Fruit fly (Drosophila melanogaster) whole organism, prepupa: ENCODE results near the gene Esp.

Experiments
- CG32006 ChIP-seq: fragments of 200-800 bp; sonication (Bioruptor generic); optimal IDR thresholded peaks from 3 replicates; lab custom pipeline; 2017; ENCODE audit warnings: missing biosample characterization, mild to moderate bottlenecking, missing genetic modification characterization
- CG8119 ChIP-seq: fragments of 200-800 bp; sonication (Bioruptor generic); IDR thresholded peaks from 3 replicates; pipeline ENCODE4 v1.3.6; 2022; ENCODE audit warnings: missing biosample characterization, missing genetic modification characterization
- CG9139 ChIP-seq: fragments of 200-800 bp; sonication (Bioruptor generic); optimal IDR thresholded peaks from 3 replicates; lab custom pipeline; 2017; ENCODE audit warnings: missing biosample characterization, mild to moderate bottlenecking, missing genetic modification characterization
- Eip93F ChIP-seq: fragments of 200-800 bp; sonication (Bioruptor generic); optimal IDR thresholded peaks from 2 replicates; lab custom pipeline; 2016; ENCODE audit warnings: missing biosample characterization, mild to moderate bottlenecking, missing genetic modification characterization
- Gug ChIP-seq: fragments of 200-800 bp; sonication (Bioruptor generic); IDR thresholded peaks from 2 replicates; pipeline ENCODE4 v1.3.6; 2022; ENCODE audit warnings: missing biosample characterization, missing genetic modification characterization
- Hr38 ChIP-seq: sonication (Bioruptor generic); optimal IDR thresholded peaks from 2 replicates; lab custom pipeline; 2016; ENCODE audit warnings: missing biosample characterization, missing genetic modification characterization
- Hr4 ChIP-seq: fragments of 200-800 bp; sonication (Bioruptor generic); optimal IDR thresholded peaks from 3 replicates; lab custom pipeline; 2016; ENCODE audit warnings: missing biosample characterization, missing genetic modification characterization
- svp ChIP-seq: fragments of 200-800 bp; sonication (Bioruptor generic); peaks from one replicate; lab custom pipeline; 2016; ENCODE audit warnings: missing biosample characterization, missing genetic modification characterization

dm6 chr3R:24856143-24856542 is 14.4 kb downstream of the Esp start, which contains the start of gene HDAC11:
- TF ChIP-seq svp (GFP tag; lab: Kevin White, UChicago), result no peak
- TF ChIP-seq Hr38 (GFP tag; lab: Kevin White, UChicago), result no peak
- TF ChIP-seq Eip93F (GFP tag; lab: Kevin White, UChicago), result no peak
- TF ChIP-seq CG8119 (GFP tag; lab: Robert Waterston, UW), result no peak
- TF ChIP-seq Hr4 (GFP tag; lab: Kevin White, UChicago), result no peak
- no peak for TF ChIP-seq Gug (GFP tag; lab: Robert Waterston, UW)
- no peak for TF ChIP-seq CG32006 (GFP tag; lab: Kevin White, UChicago)
- TF ChIP-seq CG9139 (GFP tag; lab: Kevin White, UChicago), result no peak
